Worm (Caenorhabditis elegans) whole organism, L1 larva: Measurements from ENCODE around the gene srh-15.

Experiments used
- F16B12.6 ChIP-seq: fragments of 150-350 bp; optimal IDR thresholded peaks from 2 replicates; lab custom pipeline; 2014; ENCODE audit warnings: missing biosample characterization, missing genetic modification characterization
- blmp-1 ChIP-seq: fragments of 150-350 bp; optimal IDR thresholded peaks from 2 replicates; lab custom pipeline; 2014; ENCODE audit warnings: missing biosample characterization, missing genetic modification characterization
- ceh-88 ChIP-seq: fragments of 200-800 bp; sonication (Bioruptor generic); IDR thresholded peaks from 2 replicates; pipeline ENCODE4 v1.3.6; 2022; ENCODE audit warnings: missing genetic modification characterization, missing compliant biosample characterization
- ces-1 ChIP-seq: fragments of 150-350 bp; optimal IDR thresholded peaks from 2 replicates; lab custom pipeline; 2014; ENCODE audit warnings: missing biosample characterization, missing genetic modification reagents, missing genetic modification characterization
- dsc-1 ChIP-seq: sonication (generic microtip); optimal IDR thresholded peaks from 2 replicates; lab custom pipeline; 2016; ENCODE audit warnings: mild to moderate bottlenecking, missing genetic modification characterization, missing compliant biosample characterization
- efl-1 ChIP-seq, 4 experiments: fragments of 150-350 bp; optimal IDR thresholded peaks in 3 of 4; peaks in 1 of 4; 1 replicate in 1 of 4; 2 replicates in 3 of 4; lab custom pipeline; 2014; ENCODE audit warnings: missing biosample characterization in 2 of 4, missing genetic modification characterization in 2 of 4, missing genetic modification reagents in 2 of 4
- elt-2 ChIP-seq: sonication (generic microtip); optimal IDR thresholded peaks from 2 replicates; lab custom pipeline; 2016; ENCODE audit warnings: missing genetic modification characterization, mild to moderate bottlenecking, inconsistent platforms, missing compliant biosample characterization, missing genetic modification reagents
- elt-3 ChIP-seq, 6 experiments: fragments of 150-350 bp in 1 of 6; sonication (generic microtip); optimal IDR thresholded peaks; 2 replicates each; lab custom pipeline; 2017 to 2018; ENCODE audit warnings: missing biosample characterization in 6 of 6, missing genetic modification characterization in 6 of 6, inconsistent platforms in 1 of 6
- ets-5 ChIP-seq: fragments of 200-800 bp; sonication (Bioruptor generic); IDR thresholded peaks from 2 replicates; pipeline ENCODE4 v1.3.6; 2022; ENCODE audit warnings: missing genetic modification characterization, missing compliant biosample characterization
- fkh-10 ChIP-seq: sonication (generic microtip); optimal IDR thresholded peaks from 2 replicates; lab custom pipeline; 2017; ENCODE audit warnings: missing biosample characterization, missing genetic modification reagents, missing genetic modification characterization
- grh-1 ChIP-seq: fragments of 200-800 bp; sonication (Bioruptor generic); IDR thresholded peaks from 2 replicates; pipeline ENCODE4 v1.3.6; 2022; ENCODE audit warnings: missing genetic modification reagents, missing genetic modification characterization, missing compliant biosample characterization
- hlh-17 ChIP-seq: fragments of 200-800 bp; sonication (Bioruptor generic); optimal IDR thresholded peaks from 2 replicates; lab custom pipeline; 2018; ENCODE audit warnings: missing genetic modification characterization, mild to moderate bottlenecking, missing compliant biosample characterization, moderate library complexity, borderline replicate concordance
- hlh-4 ChIP-seq: sonication (generic microtip); optimal IDR thresholded peaks from 2 replicates; lab custom pipeline; 2016; ENCODE audit warnings: mild to moderate bottlenecking, missing genetic modification characterization, missing compliant biosample characterization
- irx-1 ChIP-seq: sonication (generic microtip); optimal IDR thresholded peaks from 2 replicates; lab custom pipeline; 2016; ENCODE audit warnings: missing genetic modification characterization, missing compliant biosample characterization
- lin-13 ChIP-seq: fragments of 150-350 bp; optimal IDR thresholded peaks from 2 replicates; lab custom pipeline; 2014; ENCODE audit warnings: missing biosample characterization, missing genetic modification reagents, missing genetic modification characterization
- lin-14 ChIP-seq: fragments of 200-800 bp; sonication (Bioruptor generic); optimal IDR thresholded peaks from 2 replicates; lab custom pipeline; 2018; ENCODE audit warnings: mild to moderate bottlenecking, missing genetic modification characterization, moderate library complexity, missing compliant biosample characterization
- lin-35 ChIP-seq, 2 experiments: fragments of 150-350 bp; optimal IDR thresholded peaks; 2 replicates each; lab custom pipeline; 2014; ENCODE audit warnings: missing biosample characterization in 2 of 2, missing genetic modification characterization in 2 of 2, missing genetic modification reagents in 2 of 2
- lin-39 ChIP-seq: fragments of 150-350 bp; optimal IDR thresholded peaks from 2 replicates; lab custom pipeline; 2014; ENCODE audit warnings: missing biosample characterization, missing genetic modification reagents, missing genetic modification characterization
- lsy-2 ChIP-seq, 2 experiments: fragments of 150-350 bp; optimal IDR thresholded peaks; 2 replicates each; lab custom pipeline; 2014; ENCODE audit warnings: missing biosample characterization in 2 of 2, missing genetic modification characterization in 2 of 2
- mab-9 ChIP-seq: fragments of 200-800 bp; sonication (Bioruptor generic); IDR thresholded peaks from 2 replicates; pipeline ENCODE4 v1.3.6; 2022; ENCODE audit warnings: missing genetic modification reagents, missing genetic modification characterization, missing compliant biosample characterization
- mdl-1 ChIP-seq, 2 experiments: fragments of 150-350 bp; optimal IDR thresholded peaks; 2 replicates each; lab custom pipeline; 2014 to 2017; ENCODE audit warnings: missing biosample characterization in 2 of 2, missing genetic modification characterization in 2 of 2, inconsistent platforms in 1 of 2
- nhr-19 ChIP-seq: fragments of 200-800 bp; sonication (Bioruptor generic); conservative IDR thresholded peaks from 2 replicates; pipeline ENCODE4 v1.3.6; 2022; ENCODE audit warnings: missing genetic modification characterization, missing compliant biosample characterization
- nhr-20 ChIP-seq: sonication (generic microtip); optimal IDR thresholded peaks from 2 replicates; lab custom pipeline; 2016; ENCODE audit warnings: mild to moderate bottlenecking, missing genetic modification characterization, missing compliant biosample characterization
- nhr-237 ChIP-seq: fragments of 150-350 bp; optimal IDR thresholded peaks from 2 replicates; lab custom pipeline; 2014; ENCODE audit warnings: missing biosample characterization, missing genetic modification characterization
- nhr-71 ChIP-seq: sonication (generic microtip); optimal IDR thresholded peaks from 2 replicates; lab custom pipeline; 2016; ENCODE audit warnings: mild to moderate bottlenecking, missing genetic modification characterization, moderate library complexity, missing compliant biosample characterization
- nhr-84 ChIP-seq: sonication (generic microtip); optimal IDR thresholded peaks from 2 replicates; lab custom pipeline; 2017; ENCODE audit warnings: missing biosample characterization, missing genetic modification characterization
- nhr-85 ChIP-seq: sonication (generic microtip); peaks from one replicate; lab custom pipeline; 2016; ENCODE audit warnings: missing genetic modification characterization, inconsistent platforms, missing compliant biosample characterization
- pax-3 ChIP-seq: fragments of 200-800 bp; sonication (Bioruptor generic); optimal IDR thresholded peaks from 2 replicates; lab custom pipeline; 2018; ENCODE audit warnings: mild to moderate bottlenecking, missing genetic modification characterization, moderate library complexity, missing compliant biosample characterization
- rnt-1 ChIP-seq: sonication (generic microtip); optimal IDR thresholded peaks from 2 replicates; lab custom pipeline; 2016; ENCODE audit warnings: mild to moderate bottlenecking, missing genetic modification characterization, moderate library complexity, missing compliant biosample characterization
- skn-1 ChIP-seq: fragments of 150-350 bp; optimal IDR thresholded peaks from 2 replicates; lab custom pipeline; 2014; ENCODE audit warnings: missing biosample characterization, missing genetic modification characterization
- snu-23 ChIP-seq: sonication (generic microtip); optimal IDR thresholded peaks from 2 replicates; lab custom pipeline; 2016; ENCODE audit warnings: missing genetic modification characterization, missing compliant biosample characterization
- sptf-1 ChIP-seq: fragments of 150-350 bp; optimal IDR thresholded peaks from 2 replicates; lab custom pipeline; 2014; ENCODE audit warnings: missing biosample characterization, missing genetic modification characterization
- swsn-7 ChIP-seq: sonication (generic microtip); optimal IDR thresholded peaks from 2 replicates; lab custom pipeline; 2016; ENCODE audit warnings: missing genetic modification characterization, missing compliant biosample characterization
- tbx-2 ChIP-seq: sonication (generic microtip); optimal IDR thresholded peaks from 2 replicates; lab custom pipeline; 2016; ENCODE audit warnings: missing genetic modification characterization, missing compliant biosample characterization
- tlp-1 ChIP-seq: fragments of 150-350 bp; optimal IDR thresholded peaks from 2 replicates; lab custom pipeline; 2014; ENCODE audit warnings: missing biosample characterization, missing genetic modification characterization
- unc-130 ChIP-seq: fragments of 150-350 bp; optimal IDR thresholded peaks from 2 replicates; lab custom pipeline; 2017; ENCODE audit warnings: missing biosample characterization, missing genetic modification characterization, inconsistent platforms
- unc-86 ChIP-seq: sonication (generic microtip); optimal IDR thresholded peaks from 2 replicates; lab custom pipeline; 2016; ENCODE audit warnings: missing genetic modification characterization, missing compliant biosample characterization

The srh-15 gene

ce11 chrV:13350302-13350701, 29.5 kb downstream of the srh-15 start:
- TF ChIP-seq dsc-1 (tag; lab: Kevin White, UChicago) (no peak), irx-1 (tag; lab: Kevin White, UChicago) (no peak), unc-130 (tag; lab: Kevin White, UChicago) (no peak), pax-3 (tag; lab: Kevin White, UChicago) (no peak), rnt-1 (tag; lab: Kevin White, UChicago) (no peak), nhr-237 (tag; lab: Kevin White, UChicago) (no peak), swsn-7 (tag; lab: Kevin White, UChicago) (no peak), fkh-10 (peak; percentile 57)

DNA sequence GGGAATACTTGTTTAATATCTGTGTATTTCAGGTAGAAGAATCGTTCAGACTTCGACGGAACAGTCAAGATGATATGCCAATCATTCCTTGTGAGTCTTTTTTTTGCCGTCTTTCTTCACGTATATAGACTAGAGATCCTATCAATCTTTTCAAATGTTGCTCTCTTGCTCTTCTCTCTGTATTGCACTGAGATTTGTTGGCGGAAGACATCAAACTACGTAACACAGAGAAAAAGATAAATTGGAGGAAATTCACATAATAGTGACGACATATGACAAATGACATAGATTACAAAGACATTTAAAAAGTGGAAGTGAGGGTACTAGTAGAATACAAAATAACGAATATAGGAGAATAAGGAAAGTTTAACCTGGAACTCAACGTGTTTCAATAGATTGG, 31.0 kb downstream of the srh-15 start:
- no peak for TF ChIP-seq tlp-1 (tag; lab: Kevin White, UChicago)
- TF ChIP-seq nhr-71 (tag; lab: Kevin White, UChicago): peak; percentile 57
- TF ChIP-seq mab-9 (GFP tag; lab: Robert Waterston, UW): peak; percentile 68
- no peak for TF ChIP-seq ceh-88 (GFP tag; lab: Robert Waterston, UW)
- TF ChIP-seq lin-39: peak; percentile 27
- peak; percentile 63 for TF ChIP-seq lin-14 (GFP tag; lab: Kevin White, UChicago)
- TF ChIP-seq dsc-1 (tag; lab: Kevin White, UChicago): no peak
- no peak for TF ChIP-seq F16B12.6 (tag; lab: Kevin White, UChicago)

ce11 chrV:13352415-13352814, 31.6 kb downstream of the srh-15 start:
- TF ChIP-seq F16B12.6 (tag; lab: Kevin White, UChicago) (no peak), mab-9 (GFP tag; lab: Robert Waterston, UW) (peak; percentile 78), lin-14 (GFP tag; lab: Kevin White, UChicago) (peak; percentile 61)

DNA sequence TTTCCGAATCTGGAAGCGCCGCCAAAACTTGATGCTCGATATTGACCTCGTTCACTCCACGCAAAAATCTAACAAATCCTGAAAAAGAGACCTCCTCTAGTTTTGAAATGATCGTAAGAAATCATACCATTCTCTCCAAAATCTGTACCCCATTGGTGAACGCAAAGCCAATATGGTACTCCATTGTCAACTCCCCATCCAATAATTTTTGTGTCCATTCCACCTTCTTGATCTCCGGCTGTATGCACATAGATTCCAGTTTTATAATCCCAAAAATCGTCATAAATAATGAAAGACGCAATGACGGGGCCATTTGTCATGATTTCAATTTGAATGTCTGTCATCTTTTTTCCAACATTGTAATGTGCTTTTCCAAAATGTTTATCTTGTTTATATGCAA, 35.4 kb downstream of the srh-15 start:
- TF ChIP-seq efl-1 (optimal IDR thresholded peaks at IDR 0.05; lab: Kevin White, UChicago): no peak
- TF ChIP-seq efl-1 (GFP tag; optimal IDR thresholded peaks at IDR 0.05 in 1 of 2; lab: Kevin White, UChicago): peak in 1 of 2 experiments; percentile 81
- no peak for TF ChIP-seq hlh-4 (tag; lab: Kevin White, UChicago)

ce11 chrV:13357652-13358281, 37.0 kb downstream of the srh-15 start, which contains the start of gene F32H5.1:
TSS of gene F32H5.1 (minus strand) at chrV:13358037.
- peak; percentile 64 for TF ChIP-seq nhr-71 (tag; lab: Kevin White, UChicago)
- TF ChIP-seq nhr-84 (tag; lab: Kevin White, UChicago): no peak
- peak in 1 of 2 experiments; percentile 30 for TF ChIP-seq lin-35 (GFP tag; optimal IDR thresholded peaks at IDR 0.05; lab: Kevin White, UChicago)
- TF ChIP-seq nhr-20: peak; percentile 35
- TF ChIP-seq elt-2 (tag; lab: Kevin White, UChicago): peak; percentile 91
- TF ChIP-seq nhr-85 (tag; lab: Kevin White, UChicago): peak; percentile 65
- TF ChIP-seq blmp-1 (tag; lab: Kevin White, UChicago): peak; percentile 26
- peak; percentile 15 for TF ChIP-seq lin-14 (GFP tag; lab: Kevin White, UChicago)
- no peak for TF ChIP-seq unc-86 (tag; lab: Kevin White, UChicago)
- peak; percentile 15 for TF ChIP-seq snu-23 (GFP tag; lab: Kevin White, UChicago)
- TF ChIP-seq dsc-1 (tag; lab: Kevin White, UChicago): peak; percentile 6
- no peak for TF ChIP-seq tlp-1 (tag; lab: Kevin White, UChicago)

- TF ChIP-seq hlh-17 (no peak), ets-5 (GFP tag; lab: Robert Waterston, UW) (no peak), nhr-85 (tag; lab: Kevin White, UChicago) (peak; percentile 95), pax-3 (tag; lab: Kevin White, UChicago) (no peak), lsy-2 (tag; optimal IDR thresholded peaks at IDR 0.05; lab: Kevin White, UChicago) (peak; percentile 12 to 64), elt-3 (tag; optimal IDR thresholded peaks at IDR 0.05; lab: Kevin White, UChicago) (peak in 1 of 6 experiments; percentile 53), F16B12.6 (tag; lab: Kevin White, UChicago) (no peak), mdl-1 (tag; optimal IDR thresholded peaks at IDR 0.05; lab: Kevin White, UChicago) (no peak), grh-1 (peak; percentile 31; the same call in 1 of the 2 replicates), tbx-2 (peak; percentile 22), ces-1 (GFP tag; lab: Kevin White, UChicago) (no peak), skn-1 (tag; lab: Kevin White, UChicago) (no peak), nhr-19 (GFP tag; lab: Robert Waterston, UW) (peak; percentile 42; the same call in 1 of the 2 replicates), sptf-1 (no peak), lin-35 (GFP tag; optimal IDR thresholded peaks at IDR 0.05; lab: Kevin White, UChicago) (peak in 1 of 2 experiments; percentile 36), lin-13 (no peak), hlh-4 (tag; lab: Kevin White, UChicago) (no peak), nhr-20 (peak; percentile 75)
Observed at ce11 chrV:13358823-13359592, 38.2 kb downstream of the srh-15 start, which contains the start of gene F32H5.3. TSS of gene F32H5.3 (plus strand) at chrV:13359335.
